Fruit fly (Drosophila melanogaster): ENCODE results near the gene Zcchc7.

Zcchc7 gene

DNA sequence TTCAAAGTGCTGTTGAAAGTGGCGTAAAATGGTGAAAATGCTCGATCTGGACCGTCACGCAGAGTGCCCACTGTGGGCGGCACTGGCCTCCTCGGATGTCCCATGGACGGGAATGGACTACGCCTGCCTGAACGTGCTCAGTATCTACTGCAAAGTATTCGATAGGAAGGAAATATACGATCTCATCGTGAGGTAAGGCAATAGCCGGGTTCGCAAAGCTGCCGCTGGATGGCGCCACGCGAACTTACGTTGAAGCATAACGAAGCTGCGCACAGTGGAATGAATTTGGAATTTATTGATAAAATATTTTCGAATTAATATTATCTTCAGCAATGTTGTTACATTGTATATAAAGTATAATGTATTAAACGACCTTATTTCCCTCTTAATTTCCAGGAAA, 51.2 kb downstream of the Zcchc7 start (continued):
- TF ChIP-seq corto (GFP tag; optimal IDR thresholded peaks at IDR 0.05), result no peak
- no peak for TF ChIP-seq CG17186 (GFP tag; optimal IDR thresholded peaks at IDR 0.05)
- 0 out of 2 replicates have a peak, but pooled peaks have one; percentile 16 for TF ChIP-seq E2f2 (GFP tag; IDR thresholded peaks at IDR 0.05)
- TF ChIP-seq tll (GFP tag; optimal IDR thresholded peaks at IDR 0.05), result no peak
- TF ChIP-seq CG15011 (GFP tag; optimal IDR thresholded peaks at IDR 0.05), result no peak
- TF ChIP-seq ro (GFP tag; IDR thresholded peaks at IDR 0.05), result no peak
- TF ChIP-seq NK7.1 (GFP tag; optimal IDR thresholded peaks at IDR 0.05), result no peak
- no peak for TF ChIP-seq slp2 (GFP tag; optimal IDR thresholded peaks at IDR 0.05)
- TF ChIP-seq BEAF-32 (GFP tag; optimal IDR thresholded peaks at IDR 0.05), result peak; percentile 32
- TF ChIP-seq Lhr (GFP tag; optimal IDR thresholded peaks at IDR 0.05), result no peak
- TF ChIP-seq inv (GFP tag; IDR thresholded peaks at IDR 0.05; ENCODE audit: partially characterized antibody), result no peak
- no peak for TF ChIP-seq CG3407 (GFP tag; optimal IDR thresholded peaks at IDR 0.05)
- TF ChIP-seq CG11723 (GFP tag; optimal IDR thresholded peaks at IDR 0.05), result no peak
- TF ChIP-seq pnt (GFP tag; optimal IDR thresholded peaks at IDR 0.05), result no peak
- no peak for TF ChIP-seq ham (GFP tag; IDR thresholded peaks at IDR 0.05)
- no peak for TF ChIP-seq NC2α (GFP tag; optimal IDR thresholded peaks at IDR 0.05)
- TF ChIP-seq wdn (GFP tag; IDR thresholded peaks at IDR 0.05), result 0 out of 2 replicates have a peak, but pooled peaks have one; percentile 28
- TF ChIP-seq CG7372 (GFP tag; IDR thresholded peaks at IDR 0.05), result no peak
- no peak for TF ChIP-seq Drgx (GFP tag; IDR thresholded peaks at IDR 0.05)
- TF ChIP-seq CG9437 (GFP tag; optimal IDR thresholded peaks at IDR 0.05), result peak; percentile 6
- TF ChIP-seq Bgb (GFP tag; IDR thresholded peaks at IDR 0.05; ENCODE audit: partially characterized antibody), result 0 out of 2 replicates have a peak, but pooled peaks have one; percentile 22
- no peak for TF ChIP-seq CG14710 (tag; optimal IDR thresholded peaks at IDR 0.05)
- no peak for TF ChIP-seq sr (GFP tag; IDR thresholded peaks at IDR 0.05)
- TF ChIP-seq CG2875 (GFP tag; optimal IDR thresholded peaks at IDR 0.05), result no peak
- no peak for TF ChIP-seq CG16779 (GFP tag; IDR thresholded peaks at IDR 0.05)
- TF ChIP-seq Jarid2 (GFP tag; optimal IDR thresholded peaks at IDR 0.05), result no peak
- TF ChIP-seq lmd (GFP tag; IDR thresholded peaks at IDR 0.05), result 0 out of 2 replicates have a peak, but pooled peaks have one; percentile 14
- TF ChIP-seq CG2202 (tag; optimal IDR thresholded peaks at IDR 0.05), result no peak
- TF ChIP-seq Tbp (GFP tag; optimal IDR thresholded peaks at IDR 0.05), result no peak
- TF ChIP-seq tna (GFP tag; IDR thresholded peaks at IDR 0.05; ENCODE audit: partially characterized antibody), result no peak
- no peak for TF ChIP-seq fd102C (GFP tag; optimal IDR thresholded peaks at IDR 0.05)
- peak; percentile 41 for TF ChIP-seq slbo (GFP tag; IDR thresholded peaks at IDR 0.05)
- TF ChIP-seq vvl (GFP tag; IDR thresholded peaks at IDR 0.05), result peak; percentile 31; the same call in 1 of the 2 replicates
- peak; percentile 42; the same call in 1 of the 3 replicates for TF ChIP-seq CG34224 (GFP tag; IDR thresholded peaks at IDR 0.05; ENCODE audit: partially characterized antibody)
- TF ChIP-seq CkIIα-i1 (GFP tag; IDR thresholded peaks at IDR 0.05), result no peak
- no peak for TF ChIP-seq Neu2 (GFP tag; optimal IDR thresholded peaks at IDR 0.05; ENCODE audit: borderline replicate concordance)
- peak; percentile 37; the same call in 1 of the 2 replicates for TF ChIP-seq Adf1 (GFP tag; IDR thresholded peaks at IDR 0.05)
- no peak for TF ChIP-seq C15 (GFP tag; IDR thresholded peaks at IDR 0.05)
- TF ChIP-seq CG17912 (GFP tag; optimal IDR thresholded peaks at IDR 0.05), result no peak
- TF ChIP-seq bowl (GFP tag; IDR thresholded peaks at IDR 0.05), result no peak
- TF ChIP-seq CG32772 (GFP tag; IDR thresholded peaks at IDR 0.05), result no peak
- TF ChIP-seq hkb (optimal IDR thresholded peaks at IDR 0.05), result no peak
- peak; percentile 22; the same call in 1 of the 2 replicates for TF ChIP-seq hkb (GFP tag; IDR thresholded peaks at IDR 0.05)
- TF ChIP-seq Awh (GFP tag; IDR thresholded peaks at IDR 0.05), result no peak
- TF ChIP-seq CG8478 (optimal IDR thresholded peaks at IDR 0.05), result no peak
- no peak for TF ChIP-seq Ravus (GFP tag; IDR thresholded peaks at IDR 0.05)
- peak; percentile 93 for TF ChIP-seq CTCF (GFP tag; optimal IDR thresholded peaks at IDR 0.05)

Data from whole organism, embryonic.